Worm (Caenorhabditis elegans) whole organism, L4/young adult: ENCODE data around the gene kvs-5.

Source experiments
- W03F9.2 ChIP-seq: fragments of 150-350 bp; optimal IDR thresholded peaks from 2 replicates; lab custom pipeline; 2014; ENCODE audit warnings: missing biosample characterization, missing genetic modification characterization
- dao-5 ChIP-seq: sonication (generic microtip); optimal IDR thresholded peaks from 2 replicates; lab custom pipeline; 2016; ENCODE audit warnings: missing genotype, missing genetic modification characterization, moderate library complexity, missing compliant biosample characterization
- him-1 ChIP-seq: sonication (generic microtip); optimal IDR thresholded peaks from 2 replicates; lab custom pipeline; 2016; ENCODE audit warnings: missing genotype, missing genetic modification reagents, missing genetic modification characterization, missing compliant biosample characterization

Gene kvs-5

ce11 chrIV:736447-736846, at the start of gene kvs-5:
Gene kvs-5, plus strand, starts transcription at chrIV:736747.
- TF ChIP-seq him-1 (tag; lab: Kevin White, UChicago) (no peak), dao-5 (tag; lab: Kevin White, UChicago) (no peak), W03F9.2 (no peak)

- no peak for TF ChIP-seq him-1 (tag; lab: Kevin White, UChicago)
- TF ChIP-seq W03F9.2 = no peak
- TF ChIP-seq dao-5 (tag; lab: Kevin White, UChicago) = no peak
Measured at ce11 chrIV:698304-698703, 38.2 kb upstream of the kvs-5 start, which contains the start of gene Y55F3C.17. Gene Y55F3C.17, minus strand, starts transcription at chrIV:698404.

- no peak for TF ChIP-seq him-1 (tag; lab: Kevin White, UChicago)
- TF ChIP-seq W03F9.2 = no peak
- TF ChIP-seq dao-5 (tag; lab: Kevin White, UChicago) = no peak
Measured at ce11 chrIV:707635-708034, 28.9 kb upstream of the kvs-5 start, which contains the start of gene cutl-26. Gene cutl-26, minus strand, starts transcription at chrIV:707735.

ce11 chrIV:715433-715832, 21.1 kb upstream of the kvs-5 start:
- TF ChIP-seq him-1 (tag; lab: Kevin White, UChicago) = no peak
- no peak for TF ChIP-seq dao-5 (tag; lab: Kevin White, UChicago)
- TF ChIP-seq W03F9.2 = no peak

- no peak for TF ChIP-seq W03F9.2
Measured at ce11 chrIV:716323-716722, 20.2 kb upstream of the kvs-5 start, which contains the start of gene clec-164. Gene clec-164, plus strand, starts transcription at chrIV:716623.

ce11 chrIV:719351-719750, 17.2 kb upstream of the kvs-5 start, which contains the start of gene Y55F3C.10:
Gene Y55F3C.10, minus strand, starts transcription at chrIV:719451.
- TF ChIP-seq him-1 (tag; lab: Kevin White, UChicago) = no peak
- no peak for TF ChIP-seq dao-5 (tag; lab: Kevin White, UChicago)
- TF ChIP-seq W03F9.2 = no peak

- TF ChIP-seq him-1 (tag; lab: Kevin White, UChicago) (no peak), dao-5 (tag; lab: Kevin White, UChicago) (no peak), W03F9.2 (no peak)
Measured at ce11 chrIV:728095-728494, 8.5 kb upstream of the kvs-5 start, which contains the start of gene Y55F3C.9. Gene Y55F3C.9, minus strand, starts transcription at chrIV:728195.

- TF ChIP-seq W03F9.2 (no peak), dao-5 (tag; lab: Kevin White, UChicago) (no peak), him-1 (tag; lab: Kevin White, UChicago) (no peak)
Measured at ce11 chrIV:730937-731336, 5.6 kb upstream of the kvs-5 start, which contains the start of gene srt-24. Gene srt-24, minus strand, starts transcription at chrIV:731037.

ce11 chrIV:740674-741073, 4.1 kb downstream of the kvs-5 start:
- no peak for TF ChIP-seq W03F9.2
- no peak for TF ChIP-seq him-1 (tag; lab: Kevin White, UChicago)
- TF ChIP-seq dao-5 (tag; lab: Kevin White, UChicago) = no peak

- no peak for TF ChIP-seq him-1 (tag; lab: Kevin White, UChicago)
- TF ChIP-seq dao-5 (tag; lab: Kevin White, UChicago) = no peak
- no peak for TF ChIP-seq W03F9.2
Measured at ce11 chrIV:741831-742230, 5.3 kb downstream of the kvs-5 start.

- TF ChIP-seq W03F9.2 = no peak
- no peak for TF ChIP-seq him-1 (tag; lab: Kevin White, UChicago)
- no peak for TF ChIP-seq dao-5 (tag; lab: Kevin White, UChicago)
Measured at ce11 chrIV:746333-746732, 9.8 kb downstream of the kvs-5 start.

- TF ChIP-seq W03F9.2 (no peak), dao-5 (tag; lab: Kevin White, UChicago) (no peak), him-1 (tag; lab: Kevin White, UChicago) (no peak)
Measured at ce11 chrIV:749557-749956, 13.0 kb downstream of the kvs-5 start.

ce11 chrIV:754357-754972, 17.9 kb downstream of the kvs-5 start:
- TF ChIP-seq him-1 (tag; lab: Kevin White, UChicago) (no peak), dao-5 (tag; lab: Kevin White, UChicago) (no peak), W03F9.2 (no peak)

ce11 chrIV:756421-756820, 19.9 kb downstream of the kvs-5 start, which contains the start of gene srt-23:
Gene srt-23, plus strand, starts transcription at chrIV:756721.
- TF ChIP-seq dao-5 (tag; lab: Kevin White, UChicago) (no peak), him-1 (tag; lab: Kevin White, UChicago) (no peak), W03F9.2 (no peak)

- TF ChIP-seq him-1 (tag; lab: Kevin White, UChicago) (no peak), W03F9.2 (no peak), dao-5 (tag; lab: Kevin White, UChicago) (no peak)
Measured at ce11 chrIV:756956-757355, 20.4 kb downstream of the kvs-5 start.
